Fruit fly (Drosophila melanogaster) whole organism, embryonic: ENCODE results near the gene Cyfip.

Experiments
- CG10543 ChIP-seq: fragments of 200-800 bp; sonication (Bioruptor generic); optimal IDR thresholded peaks from 3 replicates; lab custom pipeline; 2017; ENCODE audit warnings: missing biosample characterization, mild to moderate bottlenecking, missing genetic modification characterization, moderate library complexity
- CG14050 ChIP-seq: fragments of 200-800 bp; sonication (Bioruptor generic); IDR thresholded peaks from 3 replicates; pipeline ENCODE4 v1.3.6; 2022; ENCODE audit warnings: missing biosample characterization, missing genetic modification characterization
- CG14441 ChIP-seq: fragments of 200-800 bp; sonication (Bioruptor generic); IDR thresholded peaks from 2 replicates; pipeline ENCODE4 v1.3.6; 2022; ENCODE audit warnings: missing biosample characterization, missing genetic modification characterization
- CG1602 ChIP-seq: fragments of 200-800 bp; sonication (Bioruptor generic); optimal IDR thresholded peaks from 3 replicates; lab custom pipeline; 2016; ENCODE audit warnings: missing biosample characterization, missing genetic modification characterization
- CG17912 ChIP-seq: fragments of 200-800 bp; sonication (Bioruptor generic); optimal IDR thresholded peaks from 2 replicates; lab custom pipeline; 2018; ENCODE audit warnings: missing biosample characterization, mild to moderate bottlenecking, missing genetic modification characterization
- CG32532 ChIP-seq: fragments of 200-800 bp; sonication (Bioruptor generic); IDR thresholded peaks from 2 replicates; pipeline ENCODE4 v1.3.6; 2022; ENCODE audit warnings: missing biosample characterization, missing genetic modification characterization
- CG34224 ChIP-seq: fragments of 200-800 bp; sonication (Bioruptor generic); IDR thresholded peaks from 3 replicates; pipeline ENCODE4 v1.3.6; 2022; ENCODE audit warnings: missing biosample characterization, missing genetic modification characterization; ENCODE audit not compliant: partially characterized antibody
- CG3838 ChIP-seq: fragments of 200-800 bp; sonication (Bioruptor generic); optimal IDR thresholded peaks from 3 replicates; lab custom pipeline; 2016; ENCODE audit warnings: missing biosample characterization, missing genetic modification characterization
- CG43689 ChIP-seq: fragments of 200-800 bp; sonication (Bioruptor generic); IDR thresholded peaks from 2 replicates; pipeline ENCODE4 v1.3.6; 2022; ENCODE audit warnings: missing biosample characterization, missing genetic modification characterization
- CG4707 ChIP-seq: fragments of 200-800 bp; sonication (Bioruptor generic); optimal IDR thresholded peaks from 2 replicates; lab custom pipeline; 2018; ENCODE audit warnings: missing biosample characterization, mild to moderate bottlenecking, missing genetic modification characterization, moderate library complexity
- CG4854 ChIP-seq: fragments of 200-800 bp; sonication (Bioruptor generic); optimal IDR thresholded peaks from 2 replicates; lab custom pipeline; 2016; ENCODE audit warnings: missing biosample characterization, missing genetic modification characterization, inconsistent platforms
- CG5953 ChIP-seq: fragments of 200-800 bp; sonication (Bioruptor generic); IDR thresholded peaks from 2 replicates; pipeline ENCODE4 v1.3.6; 2022; ENCODE audit warnings: missing biosample characterization, missing genetic modification characterization
- CG6254 ChIP-seq: fragments of 200-800 bp; sonication (Bioruptor generic); optimal IDR thresholded peaks from 3 replicates; lab custom pipeline; 2017; ENCODE audit warnings: mild to moderate bottlenecking, missing biosample characterization, missing genetic modification reagents, missing genetic modification characterization
- CG6765 ChIP-seq: fragments of 200-800 bp; sonication (Bioruptor generic); optimal IDR thresholded peaks from 3 replicates; lab custom pipeline; 2017; ENCODE audit warnings: missing biosample characterization, mild to moderate bottlenecking, missing genetic modification characterization
- CG7372 ChIP-seq: fragments of 200-800 bp; sonication (Bioruptor generic); IDR thresholded peaks from 2 replicates; pipeline ENCODE4 v1.3.6; 2022; ENCODE audit warnings: missing biosample characterization, missing genetic modification characterization
- CG7963 ChIP-seq: fragments of 200-800 bp; sonication (Bioruptor generic); IDR thresholded peaks from 3 replicates; pipeline ENCODE4 v1.3.6; 2022; ENCODE audit warnings: missing biosample characterization, missing genetic modification characterization; ENCODE audit not compliant: partially characterized antibody
- CG8478 ChIP-seq: fragments of >200 bp; optimal IDR thresholded peaks from 2 replicates; lab custom pipeline; 2018
- CG8765 ChIP-seq: fragments of 200-800 bp; sonication (Bioruptor generic); IDR thresholded peaks from 2 replicates; pipeline ENCODE4 v1.3.6; 2022; ENCODE audit warnings: missing biosample characterization, missing genetic modification characterization
- CkIIα-i1 ChIP-seq: fragments of 200-800 bp; sonication (Bioruptor generic); IDR thresholded peaks from 2 replicates; pipeline ENCODE4 v1.3.6; 2022; ENCODE audit warnings: missing biosample characterization, missing genetic modification characterization
- Dek ChIP-seq: fragments of 200-800 bp; sonication (Bioruptor generic); optimal IDR thresholded peaks from 3 replicates; lab custom pipeline; 2019; ENCODE audit warnings: missing biosample characterization, mild to moderate bottlenecking, missing genetic modification characterization, moderate library complexity
- E2f1 ChIP-seq: fragments of 200-800 bp; sonication (Bioruptor generic); IDR thresholded peaks from 2 replicates; pipeline ENCODE4 v1.3.6; 2022; ENCODE audit warnings: missing biosample characterization, missing genetic modification characterization
- GATAe ChIP-seq: fragments of 200-800 bp; sonication (Bioruptor generic); conservative IDR thresholded peaks from 2 replicates; pipeline ENCODE4 v1.3.6; 2022; ENCODE audit warnings: missing biosample characterization, missing genetic modification characterization
- HmgZ ChIP-seq: fragments of 200-800 bp; sonication (Bioruptor generic); optimal IDR thresholded peaks from 2 replicates; lab custom pipeline; 2018; ENCODE audit warnings: missing biosample characterization, mild to moderate bottlenecking, missing genetic modification characterization
- Neu2 ChIP-seq: fragments of 200-800 bp; sonication (Bioruptor generic); optimal IDR thresholded peaks from 3 replicates; lab custom pipeline; 2016; ENCODE audit warnings: missing biosample characterization, missing genetic modification characterization, borderline replicate concordance
- Pdp1 ChIP-seq, 2 experiments: fragments of 200-800 bp; sonication (Bioruptor generic); optimal IDR thresholded peaks; 3 replicates each; lab custom pipeline; 2016; ENCODE audit warnings: missing biosample characterization in 2 of 2, missing genetic modification characterization in 2 of 2, mild to moderate bottlenecking in 1 of 2, moderate library complexity in 1 of 2
- Ravus ChIP-seq: fragments of 200-800 bp; sonication (Bioruptor generic); IDR thresholded peaks from 2 replicates; pipeline ENCODE4 v1.3.6; 2022; ENCODE audit warnings: missing biosample characterization, missing genetic modification characterization
- Sox102F ChIP-seq: fragments of 200-800 bp; sonication (Bioruptor generic); optimal IDR thresholded peaks from 2 replicates; lab custom pipeline; 2018; ENCODE audit warnings: missing biosample characterization, mild to moderate bottlenecking, missing genetic modification characterization, moderate library complexity
- corto ChIP-seq: fragments of 200-800 bp; sonication (Bioruptor generic); optimal IDR thresholded peaks from 2 replicates; lab custom pipeline; 2016; ENCODE audit warnings: missing biosample characterization, mild to moderate bottlenecking, missing genetic modification characterization, moderate library complexity
- crp ChIP-seq, 2 experiments: fragments of 200-800 bp; sonication (Bioruptor generic); optimal IDR thresholded peaks; 2 replicates in 1 of 2; 3 replicates in 1 of 2; lab custom pipeline; 2017; ENCODE audit warnings: missing biosample characterization in 2 of 2, missing genetic modification characterization in 2 of 2, mild to moderate bottlenecking in 1 of 2, moderate library complexity in 1 of 2
- danr ChIP-seq: fragments of 200-800 bp; sonication (Bioruptor generic); IDR thresholded peaks from 2 replicates; pipeline ENCODE4 v1.3.6; 2022; ENCODE audit warnings: missing biosample characterization, missing genetic modification characterization
- esg ChIP-seq: fragments of 200-800 bp; sonication (Bioruptor generic); conservative IDR thresholded peaks from 2 replicates; pipeline ENCODE4 v1.3.6; 2022; ENCODE audit warnings: missing biosample characterization, missing genetic modification characterization
- fru ChIP-seq: fragments of >200 bp; optimal IDR thresholded peaks from 2 replicates; lab custom pipeline; 2017
- ftz-f1 ChIP-seq: fragments of 200-800 bp; sonication (Bioruptor generic); optimal IDR thresholded peaks from 2 replicates; lab custom pipeline; 2016; ENCODE audit warnings: missing biosample characterization, missing genetic modification characterization
- gcm ChIP-seq: fragments of 200-800 bp; sonication (Bioruptor generic); optimal IDR thresholded peaks from 2 replicates; lab custom pipeline; 2019; ENCODE audit warnings: missing biosample characterization, mild to moderate bottlenecking, missing genetic modification characterization, moderate library complexity
- grn ChIP-seq: fragments of 200-800 bp; sonication (Bioruptor generic); optimal IDR thresholded peaks from 3 replicates; lab custom pipeline; 2017; ENCODE audit warnings: missing biosample characterization, missing genetic modification characterization
- hbn ChIP-seq: fragments of 200-800 bp; sonication (Bioruptor generic); IDR thresholded peaks from 2 replicates; pipeline ENCODE4 v1.3.6; 2022; ENCODE audit warnings: missing biosample characterization, missing genetic modification characterization; ENCODE audit not compliant: partially characterized antibody
- knrl ChIP-seq: fragments of 200-800 bp; sonication (Bioruptor generic); IDR thresholded peaks from 3 replicates; pipeline ENCODE4 v1.3.6; 2022; ENCODE audit warnings: missing biosample characterization, missing genetic modification characterization; ENCODE audit not compliant: partially characterized antibody
- maf-S ChIP-seq: fragments of 200-800 bp; sonication (Bioruptor generic); optimal IDR thresholded peaks from 2 replicates; lab custom pipeline; 2016; ENCODE audit warnings: missing biosample characterization, missing genetic modification characterization
- nerfin-1 ChIP-seq: fragments of 200-800 bp; sonication (Bioruptor generic); optimal IDR thresholded peaks from 3 replicates; lab custom pipeline; 2019; ENCODE audit warnings: missing biosample characterization, mild to moderate bottlenecking, missing genetic modification characterization, moderate library complexity
- pzg ChIP-seq: fragments of 200-800 bp; sonication (Bioruptor generic); optimal IDR thresholded peaks from 3 replicates; lab custom pipeline; 2018; ENCODE audit warnings: missing biosample characterization, mild to moderate bottlenecking, missing genetic modification characterization, moderate library complexity
- salm ChIP-seq: fragments of 200-800 bp; sonication (Bioruptor generic); optimal IDR thresholded peaks from 2 replicates; lab custom pipeline; 2018; ENCODE audit warnings: missing biosample characterization, mild to moderate bottlenecking, missing genetic modification characterization
- schlank ChIP-seq: fragments of 200-800 bp; sonication (Bioruptor generic); optimal IDR thresholded peaks from 2 replicates; lab custom pipeline; 2018; ENCODE audit warnings: missing biosample characterization, mild to moderate bottlenecking, missing genetic modification characterization
- seq ChIP-seq: fragments of 200-800 bp; sonication (Bioruptor generic); IDR thresholded peaks from 2 replicates; pipeline ENCODE4 v1.3.6; 2022; ENCODE audit warnings: missing biosample characterization, missing genetic modification characterization
- sim ChIP-seq: fragments of 200-800 bp; sonication (Bioruptor generic); IDR thresholded peaks from 2 replicates; pipeline ENCODE4 v1.3.6; 2022; ENCODE audit warnings: missing biosample characterization, missing genetic modification characterization
- slbo ChIP-seq: fragments of 200-800 bp; sonication (Bioruptor generic); IDR thresholded peaks from 2 replicates; pipeline ENCODE4 v1.3.6; 2022; ENCODE audit warnings: missing biosample characterization, missing genetic modification characterization
- slou ChIP-seq: fragments of 200-800 bp; sonication (Bioruptor generic); optimal IDR thresholded peaks from 3 replicates; lab custom pipeline; 2016; ENCODE audit warnings: missing biosample characterization, missing genetic modification characterization
- sqz ChIP-seq: fragments of 200-800 bp; sonication (Bioruptor generic); optimal IDR thresholded peaks from 3 replicates; lab custom pipeline; 2018; ENCODE audit warnings: missing biosample characterization, mild to moderate bottlenecking, missing genetic modification characterization
- tin ChIP-seq: fragments of 200-800 bp; sonication (Bioruptor generic); optimal IDR thresholded peaks from 3 replicates; lab custom pipeline; 2016; ENCODE audit warnings: missing biosample characterization, missing genetic modification characterization
- yki ChIP-seq: fragments of >200 bp; optimal IDR thresholded peaks from 3 replicates; lab custom pipeline; 2018

Gene Cyfip

dm6 chr3R:15356645-15357431, 23.8 kb downstream of the Cyfip start, which contains the start of the genes Atg4b and Hibch (continued):
- TF ChIP-seq salm (tag; lab: Kevin White, UChicago): peak; percentile 64
- TF ChIP-seq CG32532 (GFP tag; lab: Robert Waterston, UW): peak; percentile 86
- TF ChIP-seq pzg (GFP tag; lab: Kevin White, UChicago): peak; percentile 47
- TF ChIP-seq esg (GFP tag; lab: Robert Waterston, UW): peak; percentile 76
- no peak for TF ChIP-seq CG7963 (GFP tag; lab: Robert Waterston, UW)
- no peak for TF ChIP-seq CG3838
- TF ChIP-seq CG14050 (GFP tag; lab: Robert Waterston, UW): peak; percentile 63; the same call in 2 of the 3 replicates
- no peak for TF ChIP-seq corto
- peak; percentile 96 for TF ChIP-seq CG10543 (GFP tag; lab: Kevin White, UChicago)
- TF ChIP-seq nerfin-1 (tag; lab: Kevin White, UChicago): peak; percentile 79
- no peak for TF ChIP-seq ftz-f1 (GFP tag; lab: Kevin White, UChicago)
- peak; percentile 82 for TF ChIP-seq CG1602 (GFP tag; lab: Kevin White, UChicago)
- TF ChIP-seq knrl (GFP tag; lab: Robert Waterston, UW): 0 out of 3 replicates have a peak, but pooled peaks have one; percentile 20
- TF ChIP-seq fru: no peak
- no peak for TF ChIP-seq CkIIα-i1 (GFP tag; lab: Robert Waterston, UW)
- TF ChIP-seq danr (GFP tag; lab: Robert Waterston, UW): peak; percentile 74
- TF ChIP-seq E2f1 (GFP tag; lab: Robert Waterston, UW): peak; percentile 68
- no peak for TF ChIP-seq Dek (tag; lab: Kevin White, UChicago)
- TF ChIP-seq CG7372 (GFP tag; lab: Robert Waterston, UW): peak; percentile 84
- peak; percentile 77 for TF ChIP-seq HmgZ
- peak; percentile 84 for TF ChIP-seq tin (GFP tag; lab: Kevin White, UChicago)
- peak; percentile 91 for TF ChIP-seq slbo (GFP tag; lab: Robert Waterston, UW)
- peak; percentile 79 for TF ChIP-seq slou (GFP tag; lab: Kevin White, UChicago)
- peak; percentile 77 for TF ChIP-seq CG8478 (lab: Kevin White, UChicago)
- TF ChIP-seq CG17912 (GFP tag; lab: Kevin White, UChicago): no peak
- TF ChIP-seq Ravus (GFP tag; lab: Robert Waterston, UW): 0 out of 2 replicates have a peak, but pooled peaks have one; percentile 13
- no peak for TF ChIP-seq Neu2
- peak; percentile 18 for TF ChIP-seq schlank (tag; lab: Kevin White, UChicago)
- TF ChIP-seq gcm (GFP tag; lab: Kevin White, UChicago): peak; percentile 84
- TF ChIP-seq Pdp1 (GFP tag; optimal IDR thresholded peaks at IDR 0.05; lab: Kevin White, UChicago): peak; percentile 49 to 100
- no peak for TF ChIP-seq CG34224 (GFP tag; lab: Robert Waterston, UW)
- peak; percentile 56; the same call in 1 of the 2 replicates for TF ChIP-seq CG5953
- peak; percentile 78 for TF ChIP-seq CG14441 (GFP tag; lab: Robert Waterston, UW)
- peak; percentile 59; the same call in 1 of the 2 replicates for TF ChIP-seq CG43689
- no peak for TF ChIP-seq grn (GFP tag; lab: Kevin White, UChicago)
- TF ChIP-seq CG8765 (GFP tag; lab: Robert Waterston, UW): peak; percentile 59; the same call in 1 of the 2 replicates
- TF ChIP-seq CG4854 (GFP tag; lab: Kevin White, UChicago): peak; percentile 16
- TF ChIP-seq CG6254: peak; percentile 70
- no peak for TF ChIP-seq CG4707 (GFP tag; lab: Kevin White, UChicago)
- peak; percentile 68 for TF ChIP-seq seq (GFP tag; lab: Robert Waterston, UW)
- peak; percentile 48 to 91 for TF ChIP-seq crp (GFP tag; optimal IDR thresholded peaks at IDR 0.05; lab: Kevin White, UChicago)
- peak; percentile 70 for TF ChIP-seq CG6765 (GFP tag; lab: Kevin White, UChicago)
- TF ChIP-seq hbn: no peak
- TF ChIP-seq Sox102F (GFP tag; lab: Kevin White, UChicago): no peak
- TF ChIP-seq maf-S (GFP tag; lab: Kevin White, UChicago): no peak
- TF ChIP-seq GATAe (GFP tag; lab: Robert Waterston, UW): peak; percentile 39; the same call in 1 of the 2 replicates
- no peak for TF ChIP-seq sqz (GFP tag; lab: Kevin White, UChicago)
- TF ChIP-seq yki (lab: Kevin White, UChicago): no peak
- no peak for TF ChIP-seq sim (GFP tag; lab: Robert Waterston, UW)
